Fruit fly (Drosophila melanogaster): ENCODE measurements around the gene CG1492.

DNA sequence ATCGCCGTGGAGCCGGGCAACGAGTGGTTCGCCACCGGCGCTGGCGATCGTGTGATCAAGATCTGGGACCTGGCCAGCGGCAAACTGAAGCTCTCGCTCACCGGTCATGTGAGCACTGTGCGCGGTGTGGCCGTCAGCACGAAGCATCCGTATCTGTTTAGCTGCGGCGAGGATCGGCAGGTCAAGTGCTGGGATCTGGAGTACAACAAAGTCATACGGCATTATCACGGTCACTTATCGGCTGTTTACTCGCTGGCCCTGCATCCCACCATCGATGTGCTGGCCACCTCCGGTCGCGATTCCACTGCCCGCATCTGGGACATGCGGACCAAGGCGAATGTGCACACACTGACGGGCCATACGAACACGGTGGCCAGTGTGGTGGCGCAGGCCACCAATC is 9.7 kb upstream of the CG1492 start:
- TF ChIP-seq EcR (GFP tag; optimal IDR thresholded peaks at IDR 0.05) (no peak), CG15710 (tag; optimal IDR thresholded peaks at IDR 0.05) (no peak), fd96Ca (GFP tag; IDR thresholded peaks at IDR 0.05) (no peak), gl (tag; optimal IDR thresholded peaks at IDR 0.05) (no peak), CG12605 (GFP tag; IDR thresholded peaks at IDR 0.05) (no peak), CG8159 (tag; optimal IDR thresholded peaks at IDR 0.05) (no peak), rn (GFP tag; IDR thresholded peaks at IDR 0.05) (no peak), CG8301 (tag; optimal IDR thresholded peaks at IDR 0.05) (no peak), CG10348 (GFP tag; IDR thresholded peaks at IDR 0.05) (no peak), D1 (tag; optimal IDR thresholded peaks at IDR 0.05) (no peak), CG13204 (GFP tag; optimal IDR thresholded peaks at IDR 0.05) (no peak), CG9948 (tag; optimal IDR thresholded peaks at IDR 0.05) (no peak), CG32121 (GFP tag; IDR thresholded peaks at IDR 0.05) (no peak)
